Worm (Caenorhabditis elegans) whole organism, young adult: ENCODE data around the gene lgc-8.

ENCODE experiments used
- C17E4.6 ChIP-seq: fragments of 200-800 bp; sonication (Bioruptor generic); IDR thresholded peaks from 2 replicates; pipeline ENCODE4 v1.3.6; 2022; ENCODE audit warnings: missing genetic modification reagents, missing genetic modification characterization, missing compliant biosample characterization
- F10E7.11 ChIP-seq: sonication (generic microtip); optimal IDR thresholded peaks from 2 replicates; lab custom pipeline; 2017; ENCODE audit warnings: mild to moderate bottlenecking, missing genetic modification characterization, moderate library complexity, missing compliant biosample characterization
- F22D6.2 ChIP-seq: sonication (generic microtip); optimal IDR thresholded peaks from 2 replicates; lab custom pipeline; 2016; ENCODE audit warnings: mild to moderate bottlenecking, missing genetic modification characterization, missing compliant biosample characterization
- F23B12.7 ChIP-seq: sonication (generic microtip); optimal IDR thresholded peaks from 2 replicates; lab custom pipeline; 2017; ENCODE audit warnings: missing genetic modification characterization, mild to moderate bottlenecking, missing compliant biosample characterization, antibody characterized with exemption, moderate library complexity; ENCODE audit not compliant: insufficient read depth
- K12H6.12 ChIP-seq: fragments of 200-800 bp; sonication (Bioruptor generic); optimal IDR thresholded peaks from 2 replicates; lab custom pipeline; 2018; ENCODE audit warnings: mild to moderate bottlenecking, missing genetic modification characterization, missing compliant biosample characterization
- T07F8.4 ChIP-seq: sonication (generic microtip); optimal IDR thresholded peaks from 2 replicates; lab custom pipeline; 2016; ENCODE audit warnings: mild to moderate bottlenecking, missing genetic modification characterization, moderate library complexity, missing compliant biosample characterization
- Y53G8AR.9 ChIP-seq: fragments of 200-800 bp; sonication (Bioruptor generic); conservative IDR thresholded peaks from 2 replicates; pipeline ENCODE4 v1.3.6; 2022; ENCODE audit warnings: missing genetic modification reagents, missing genetic modification characterization, missing compliant biosample characterization
- ama-1 ChIP-seq, 3 experiments: fragments of 150-350 bp in 1 of 3; sonication (generic microtip) in 2 of 3; optimal IDR thresholded peaks; 2 replicates each; lab custom pipeline; 2014 to 2018; ENCODE audit warnings: missing biosample characterization in 2 of 3, missing genetic modification characterization in 2 of 3, missing genetic modification reagents in 2 of 3
- attf-6 ChIP-seq: fragments of 200-800 bp; sonication (Bioruptor generic); IDR thresholded peaks from 2 replicates; pipeline ENCODE4 v1.3.6; 2022; ENCODE audit warnings: missing genetic modification reagents, missing genetic modification characterization, missing compliant biosample characterization
- ccch-3 ChIP-seq: fragments of 200-800 bp; sonication (Bioruptor generic); optimal IDR thresholded peaks from 2 replicates; lab custom pipeline; 2018; ENCODE audit warnings: mild to moderate bottlenecking, missing genetic modification characterization, missing compliant biosample characterization
- ceh-27 ChIP-seq: fragments of 200-800 bp; sonication (Bioruptor generic); optimal IDR thresholded peaks from 2 replicates; lab custom pipeline; 2018; ENCODE audit warnings: mild to moderate bottlenecking, missing genetic modification characterization, moderate library complexity, missing compliant biosample characterization
- dox-1 ChIP-seq: fragments of 200-800 bp; sonication (Bioruptor generic); IDR thresholded peaks from 2 replicates; pipeline ENCODE4 v1.3.6; 2022; ENCODE audit warnings: missing genetic modification reagents, missing genetic modification characterization, missing compliant biosample characterization
- dpl-1 ChIP-seq: fragments of 150-350 bp; optimal IDR thresholded peaks from 2 replicates; lab custom pipeline; 2014; ENCODE audit warnings: missing biosample characterization, missing genetic modification reagents, missing genetic modification characterization
- ekl-4 ChIP-seq: fragments of 200-800 bp; sonication (Bioruptor generic); IDR thresholded peaks from 2 replicates; pipeline ENCODE4 v1.3.6; 2022; ENCODE audit warnings: missing genetic modification reagents, missing genetic modification characterization, missing compliant biosample characterization
- ets-4 ChIP-seq: fragments of 200-800 bp; sonication (Bioruptor generic); optimal IDR thresholded peaks from 2 replicates; lab custom pipeline; 2018; ENCODE audit warnings: mild to moderate bottlenecking, missing genetic modification characterization, missing compliant biosample characterization
- hlh-26 ChIP-seq: fragments of 200-800 bp; sonication (Bioruptor generic); conservative IDR thresholded peaks from 2 replicates; pipeline ENCODE4 v1.3.6; 2022; ENCODE audit warnings: missing genetic modification reagents, missing genetic modification characterization, missing compliant biosample characterization
- hmg-20 ChIP-seq: fragments of 200-800 bp; sonication (Bioruptor generic); IDR thresholded peaks from 2 replicates; pipeline ENCODE4 v1.3.6; 2022; ENCODE audit warnings: missing genetic modification reagents, missing genetic modification characterization, missing compliant biosample characterization
- hrde-1 ChIP-seq: sonication (generic microtip); optimal IDR thresholded peaks from 2 replicates; lab custom pipeline; 2016; ENCODE audit warnings: missing genetic modification characterization, mild to moderate bottlenecking, missing compliant biosample characterization, moderate library complexity, missing genotype, missing genetic modification reagents, borderline replicate concordance
- hsf-1 ChIP-seq: fragments of 200-800 bp; sonication (Bioruptor generic); IDR thresholded peaks from 2 replicates; pipeline ENCODE4 v1.3.6; 2022; ENCODE audit warnings: missing genetic modification reagents, missing genetic modification characterization, missing compliant biosample characterization
- madf-10 ChIP-seq: sonication (generic microtip); optimal IDR thresholded peaks from 2 replicates; lab custom pipeline; 2016; ENCODE audit warnings: mild to moderate bottlenecking, missing genetic modification characterization, missing compliant biosample characterization
- madf-3 ChIP-seq: fragments of 200-800 bp; sonication (Bioruptor generic); IDR thresholded peaks from 2 replicates; pipeline ENCODE4 v1.3.6; 2022; ENCODE audit warnings: missing genetic modification reagents, missing genetic modification characterization, missing compliant biosample characterization
- mel-28 ChIP-seq: sonication (generic microtip); optimal IDR thresholded peaks from 2 replicates; lab custom pipeline; 2016; ENCODE audit warnings: borderline replicate concordance, mild to moderate bottlenecking, missing genetic modification characterization, missing compliant biosample characterization
- mes-4 ChIP-seq: sonication (generic microtip); optimal IDR thresholded peaks from 2 replicates; lab custom pipeline; 2016; ENCODE audit warnings: missing genotype, missing genetic modification characterization, missing compliant biosample characterization
- nhr-27 ChIP-seq: fragments of 200-800 bp; sonication (Bioruptor generic); optimal IDR thresholded peaks from 2 replicates; lab custom pipeline; 2018; ENCODE audit warnings: mild to moderate bottlenecking, missing genetic modification characterization, moderate library complexity, missing compliant biosample characterization
- nhr-80 ChIP-seq: sonication (generic microtip); optimal IDR thresholded peaks from 2 replicates; lab custom pipeline; 2016; ENCODE audit warnings: missing genetic modification characterization, missing compliant biosample characterization
- rpc-1 ChIP-seq, 2 experiments: fragments of 150-350 bp in 1 of 2; sonication (generic microtip) in 1 of 2; optimal IDR thresholded peaks; 2 replicates each; lab custom pipeline; 2014 to 2018; ENCODE audit warnings: missing biosample characterization in 1 of 2, missing genetic modification characterization in 1 of 2, missing genetic modification reagents in 1 of 2, missing genotype in 1 of 2
- sea-2 ChIP-seq: fragments of 200-800 bp; sonication (Bioruptor generic); IDR thresholded peaks from 2 replicates; pipeline ENCODE4 v1.3.6; 2022; ENCODE audit warnings: missing genetic modification characterization, missing compliant biosample characterization
- snpc-4 ChIP-seq, 5 experiments: fragments of 150-350 bp in 1 of 5; sonication (generic microtip) in 4 of 5; optimal IDR thresholded peaks; 2 replicates each; lab custom pipeline; 2014 to 2018; ENCODE audit warnings: missing genetic modification characterization in 5 of 5, missing biosample characterization in 3 of 5, antibody characterized with exemption in 2 of 5, mild to moderate bottlenecking in 2 of 5, missing compliant biosample characterization in 2 of 5, missing genotype in 2 of 5, moderate library complexity in 2 of 5, missing genetic modification reagents in 1 of 5
- sptf-2 ChIP-seq: fragments of 200-800 bp; sonication (Bioruptor generic); optimal IDR thresholded peaks from 2 replicates; lab custom pipeline; 2018; ENCODE audit warnings: mild to moderate bottlenecking, missing genetic modification characterization, missing compliant biosample characterization
- tbx-9 ChIP-seq: sonication (generic microtip); optimal IDR thresholded peaks from 2 replicates; lab custom pipeline; 2016; ENCODE audit warnings: borderline replicate concordance, missing genetic modification characterization, inconsistent platforms, missing compliant biosample characterization
- ztf-25 ChIP-seq: fragments of 200-800 bp; sonication (Bioruptor generic); IDR thresholded peaks from 2 replicates; pipeline ENCODE4 v1.3.6; 2022; ENCODE audit warnings: missing genetic modification reagents, missing genetic modification characterization, missing compliant biosample characterization
- ztf-6 ChIP-seq: fragments of 200-800 bp; sonication (Bioruptor generic); IDR thresholded peaks from 2 replicates; pipeline ENCODE4 v1.3.6; 2022; ENCODE audit warnings: missing genetic modification reagents, missing genetic modification characterization, missing compliant biosample characterization

Gene lgc-8

DNA sequence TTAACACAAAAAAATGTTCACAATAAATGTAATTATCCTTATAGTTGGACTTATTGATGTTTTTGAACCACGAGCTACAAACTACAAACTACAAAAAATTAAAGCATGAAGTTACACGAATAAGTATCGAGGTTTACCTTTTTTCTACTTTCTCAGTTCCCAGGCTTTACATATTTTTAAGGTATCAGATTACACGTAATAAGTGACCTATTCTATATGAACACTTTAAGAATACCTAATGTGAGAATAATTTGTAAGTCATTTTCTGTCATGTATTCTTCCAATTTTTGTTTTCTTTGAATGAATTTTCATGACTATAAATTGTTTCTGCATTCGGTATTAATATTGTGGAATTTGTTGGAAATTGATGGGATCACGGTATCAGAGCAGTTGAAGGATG lies at the start of gene lgc-8:
Gene lgc-8, plus strand, starts transcription at position 301 of the 400 bp plus-strand sequence.
- TF ChIP-seq mel-28 (no peak), hsf-1 (no peak), sptf-2 (GFP tag; lab: Kevin White, UChicago) (no peak)

DNA sequence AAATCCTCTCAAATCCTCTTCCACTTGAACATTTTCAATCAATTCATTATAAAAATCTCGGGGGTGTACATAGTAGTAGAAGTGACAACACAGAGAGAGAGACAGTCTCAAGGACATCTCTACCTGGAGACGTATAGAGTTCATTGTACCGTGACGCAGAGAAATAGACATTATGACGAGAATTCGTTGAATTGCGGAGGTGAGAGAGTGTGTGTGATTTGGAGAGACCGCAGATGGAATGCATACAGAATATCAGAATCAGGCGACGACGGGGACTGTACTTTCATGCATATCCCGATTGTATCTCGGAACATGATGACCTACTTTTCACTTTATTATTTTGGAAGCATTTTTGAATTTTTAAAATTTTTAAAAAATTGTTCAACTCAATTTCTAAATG lies 39.8 kb upstream of the lgc-8 start:
- no peak for TF ChIP-seq F23B12.7 (tag; lab: Kevin White, UChicago)
- no peak for TF ChIP-seq ets-4 (GFP tag; lab: Kevin White, UChicago)
- TF ChIP-seq ztf-25, result no peak
- no peak for TF ChIP-seq dox-1 (GFP tag; lab: Robert Waterston, UW)
- no peak for TF ChIP-seq nhr-27 (tag; lab: Kevin White, UChicago)
- TF ChIP-seq ceh-27 (GFP tag; lab: Kevin White, UChicago), result no peak
- no peak for TF ChIP-seq T07F8.4 (tag; lab: Kevin White, UChicago)
- TF ChIP-seq hmg-20 (GFP tag; lab: Robert Waterston, UW), result no peak
- no peak for TF ChIP-seq mes-4 (tag; lab: Kevin White, UChicago)
- TF ChIP-seq C17E4.6 (GFP tag; lab: Robert Waterston, UW), result no peak
- TF ChIP-seq ztf-6 (GFP tag; lab: Robert Waterston, UW), result no peak
- no peak for TF ChIP-seq ama-1 (optimal IDR thresholded peaks at IDR 0.05; lab: Kevin White, UChicago)
- TF ChIP-seq ama-1 (GFP tag; optimal IDR thresholded peaks at IDR 0.05; lab: Kevin White, UChicago), result no peak
- no peak for TF ChIP-seq Y53G8AR.9 (GFP tag; lab: Robert Waterston, UW)
- no peak for TF ChIP-seq madf-3 (GFP tag; lab: Robert Waterston, UW)
- no peak for TF ChIP-seq hlh-26 (GFP tag; lab: Robert Waterston, UW)
- TF ChIP-seq ccch-3 (GFP tag; lab: Kevin White, UChicago), result no peak

DNA sequence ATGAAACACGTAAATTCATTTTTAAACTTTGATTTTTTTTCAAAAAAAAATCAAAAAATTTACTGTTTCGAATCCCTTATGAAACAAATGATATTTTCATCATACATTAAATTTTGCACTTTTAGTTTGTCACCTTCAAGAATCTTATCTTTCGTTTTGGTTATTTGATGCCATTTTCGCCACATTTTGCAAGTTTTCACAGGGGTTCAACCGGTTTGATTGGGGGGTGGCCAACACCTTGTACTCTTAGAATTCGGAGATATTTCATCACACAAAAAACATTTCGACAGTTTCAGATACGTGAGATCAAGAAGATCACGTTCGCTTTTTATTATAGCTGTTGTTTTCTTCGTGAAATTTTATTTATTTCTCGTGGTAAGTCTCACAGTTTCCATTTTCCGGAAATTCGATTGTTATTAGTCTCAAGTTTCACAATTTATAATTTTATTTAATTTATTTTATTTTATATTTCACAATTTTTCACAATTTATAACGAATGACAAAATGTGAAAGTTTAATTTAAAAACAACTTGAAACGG lies 38.4 kb upstream of the lgc-8 start, which contains the start of gene Y57G11C.31:
Gene Y57G11C.31, plus strand, starts transcription at position 276 of the 539 bp plus-strand sequence.
- TF ChIP-seq hrde-1 (tag; lab: Kevin White, UChicago) (no peak), snpc-4 (GFP tag; optimal IDR thresholded peaks at IDR 0.05; lab: Kevin White, UChicago) (no peak), snpc-4 (tag; optimal IDR thresholded peaks at IDR 0.05; lab: Kevin White, UChicago) (peak in 1 of 4 experiments; percentile 46), ekl-4 (GFP tag; lab: Robert Waterston, UW) (no peak), sea-2 (GFP tag; lab: Robert Waterston, UW) (no peak), F22D6.2 (tag; lab: Kevin White, UChicago) (no peak)

DNA sequence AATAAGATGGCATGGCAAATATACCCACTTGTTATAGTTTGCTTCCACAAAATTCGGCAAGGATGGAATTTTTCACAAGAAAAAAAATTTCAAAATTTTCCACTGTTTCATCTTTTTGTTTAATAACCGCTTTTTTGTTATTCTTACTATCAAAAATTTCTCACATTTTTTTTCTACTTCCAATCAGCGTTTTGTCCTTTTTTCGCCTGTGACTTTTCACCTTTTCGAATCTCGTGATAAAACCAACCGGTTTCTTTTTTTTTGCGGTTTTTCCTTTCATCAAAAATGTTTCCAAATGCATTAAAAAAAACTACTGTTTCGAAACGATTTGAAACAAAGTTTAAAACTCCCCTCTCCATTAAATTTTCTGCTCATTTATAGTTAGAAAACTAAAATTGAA lies 36.5 kb upstream of the lgc-8 start:
- TF ChIP-seq rpc-1 (optimal IDR thresholded peaks at IDR 0.05; lab: Kevin White, UChicago), result no peak
- TF ChIP-seq rpc-1 (tag; optimal IDR thresholded peaks at IDR 0.05; lab: Kevin White, UChicago), result no peak
- no peak for TF ChIP-seq snpc-4 (GFP tag; optimal IDR thresholded peaks at IDR 0.05; lab: Kevin White, UChicago)
- TF ChIP-seq snpc-4 (tag; optimal IDR thresholded peaks at IDR 0.05; lab: Kevin White, UChicago), result peak in 2 of 4 experiments; percentile 57 to 63

DNA sequence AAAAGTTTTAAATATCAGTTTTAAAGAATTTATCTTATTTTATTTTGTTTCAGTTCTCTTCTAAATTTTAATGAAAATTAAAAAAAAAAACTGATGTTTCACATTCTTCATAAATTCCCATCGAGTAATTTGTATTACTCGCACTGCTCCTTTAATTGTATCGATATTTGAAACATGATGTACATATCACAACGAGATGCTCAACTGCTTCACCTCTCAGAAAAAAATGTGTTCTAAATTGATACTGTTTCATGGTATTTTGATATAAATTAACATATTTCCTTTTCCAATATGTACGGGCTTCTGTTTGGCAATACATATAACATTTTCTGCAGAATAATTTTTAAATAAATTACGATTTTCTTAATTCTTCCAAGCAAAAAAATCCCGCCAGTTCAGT lies 27.9 kb upstream of the lgc-8 start:
- TF ChIP-seq F23B12.7 (tag; lab: Kevin White, UChicago), result no peak
- no peak for TF ChIP-seq tbx-9 (tag; lab: Kevin White, UChicago)
- no peak for TF ChIP-seq ama-1 (optimal IDR thresholded peaks at IDR 0.05; lab: Kevin White, UChicago)
- no peak for TF ChIP-seq ama-1 (GFP tag; optimal IDR thresholded peaks at IDR 0.05; lab: Kevin White, UChicago)
- no peak for TF ChIP-seq dpl-1
- no peak for TF ChIP-seq snpc-4 (GFP tag; optimal IDR thresholded peaks at IDR 0.05; lab: Kevin White, UChicago)
- TF ChIP-seq snpc-4 (tag; optimal IDR thresholded peaks at IDR 0.05; lab: Kevin White, UChicago), result peak in 2 of 4 experiments; percentile 55 to 56
- no peak for TF ChIP-seq K12H6.12 (tag; lab: Kevin White, UChicago)
- no peak for TF ChIP-seq C17E4.6 (GFP tag; lab: Robert Waterston, UW)
- no peak for TF ChIP-seq nhr-80
- TF ChIP-seq attf-6 (GFP tag; lab: Robert Waterston, UW), result peak; percentile 68; the same call in 1 of the 2 replicates
- TF ChIP-seq madf-3 (GFP tag; lab: Robert Waterston, UW), result no peak
- TF ChIP-seq F10E7.11 (tag; lab: Kevin White, UChicago), result no peak
- no peak for TF ChIP-seq madf-10 (tag; lab: Kevin White, UChicago)
- TF ChIP-seq, all 124 proteins: peak for 2
